Fruit fly (Drosophila melanogaster): ENCODE data around the gene CG32074.
"Not testable (repeated sequence)": the region's sequence is repeated elsewhere in the genome, so short reads cannot be mapped to it uniquely, and the experiment has no call there.

- not testable (repeated sequence) for TF ChIP-seq pan (optimal IDR thresholded peaks at IDR 0.05); psq (optimal IDR thresholded peaks at IDR 0.05); EcR (GFP tag; optimal IDR thresholded peaks at IDR 0.05); CG8478 (optimal IDR thresholded peaks at IDR 0.05)
Measured at dm6 chr3L:11134886-11135285, 2.8 kb upstream of the CG32074 start, which contains the start of gene CG14143.
